Fruit fly (Drosophila melanogaster) whole organism, prepupa: ENCODE results near the gene TMEM216.

Experiments
- CG11294 ChIP-seq: fragments of 200-800 bp; sonication (Bioruptor generic); IDR thresholded peaks from 2 replicates; pipeline ENCODE4 v1.3.6; 2022; ENCODE audit warnings: missing biosample characterization, missing genetic modification characterization
- CG4318 ChIP-seq: fragments of 200-800 bp; sonication (Bioruptor generic); optimal IDR thresholded peaks from 3 replicates; lab custom pipeline; 2017; ENCODE audit warnings: missing biosample characterization, mild to moderate bottlenecking, missing genetic modification characterization
- CG8319 ChIP-seq: fragments of 200-800 bp; sonication (Bioruptor generic); optimal IDR thresholded peaks from 3 replicates; lab custom pipeline; 2016; ENCODE audit warnings: missing biosample characterization, missing genetic modification characterization
- Ets21C ChIP-seq: fragments of 200-800 bp; sonication (Bioruptor generic); optimal IDR thresholded peaks from 3 replicates; lab custom pipeline; 2016; ENCODE audit warnings: missing biosample characterization, missing genetic modification characterization
- Gug ChIP-seq: fragments of 200-800 bp; sonication (Bioruptor generic); IDR thresholded peaks from 2 replicates; pipeline ENCODE4 v1.3.6; 2022; ENCODE audit warnings: missing biosample characterization, missing genetic modification characterization
- Hr39 ChIP-seq: fragments of 200-800 bp; sonication (Bioruptor generic); optimal IDR thresholded peaks from 2 replicates; lab custom pipeline; 2016; ENCODE audit warnings: missing biosample characterization, missing genetic modification characterization
- dac ChIP-seq: fragments of 200-800 bp; sonication (Bioruptor generic); optimal IDR thresholded peaks from 2 replicates; lab custom pipeline; 2017; ENCODE audit warnings: missing biosample characterization, mild to moderate bottlenecking, missing genetic modification characterization

- TF ChIP-seq CG11294 (GFP tag; lab: Robert Waterston, UW) = no peak
- no peak for TF ChIP-seq CG4318 (GFP tag; lab: Kevin White, UChicago)
- TF ChIP-seq Ets21C (GFP tag; lab: Kevin White, UChicago) = no peak
- TF ChIP-seq CG8319 (GFP tag; lab: Kevin White, UChicago) = no peak
- TF ChIP-seq Gug = no peak
- no peak for TF ChIP-seq dac (GFP tag; lab: Kevin White, UChicago)
- no peak for TF ChIP-seq Hr39 (GFP tag; lab: Kevin White, UChicago)
These were observed 25.9 kb downstream of the TMEM216 start for dm6 chr3R:8741941-8742340.
